Worm (Caenorhabditis elegans): ENCODE results near the gene ifd-1.

The ifd-1 gene

ce11 chrX:8817929-8818328 is 6.3 kb downstream of the ifd-1 start (continued):
- TF ChIP-seq lim-7 (GFP tag; IDR thresholded peaks at IDR 0.05) (peak; percentile 82), nhr-237 (tag; optimal IDR thresholded peaks at IDR 0.05) (no peak), fkh-10 (GFP tag; optimal IDR thresholded peaks at IDR 0.05) (no peak), zfp-3 (GFP tag; conservative IDR thresholded peaks at IDR 0.05) (peak; percentile 45; the same call in 1 of the 2 replicates), ceh-62 (tag; optimal IDR thresholded peaks at IDR 0.05) (no peak), ztf-11 (tag; optimal IDR thresholded peaks at IDR 0.05) (no peak), F10B5.3 (tag; optimal IDR thresholded peaks at IDR 0.05) (no peak), saeg-2 (GFP tag; IDR thresholded peaks at IDR 0.05) (no peak), gei-8 (GFP tag; optimal IDR thresholded peaks at IDR 0.05) (peak; percentile 23), arid-1 (GFP tag; conservative IDR thresholded peaks at IDR 0.05) (peak; percentile 71; the same call in 1 of the 2 replicates), ZK337.2 (GFP tag; IDR thresholded peaks at IDR 0.05) (no peak), zfp-2 (tag; optimal IDR thresholded peaks at IDR 0.05) (no peak), tag-97 (GFP tag; IDR thresholded peaks at IDR 0.05) (no peak), daf-12 (tag; optimal IDR thresholded peaks at IDR 0.05) (no peak), nhr-6 (tag; optimal IDR thresholded peaks at IDR 0.05) (peak; percentile 6), nhr-42 (GFP tag; IDR thresholded peaks at IDR 0.05) (no peak), dmd-8 (GFP tag; IDR thresholded peaks at IDR 0.05) (peak; percentile 72; the same call in 1 of the 2 replicates), madf-5 (GFP tag; IDR thresholded peaks at IDR 0.05) (no peak), lsy-2 (tag; optimal IDR thresholded peaks at IDR 0.05) (no peak), zip-2 (tag; optimal IDR thresholded peaks at IDR 0.05) (no peak), nhr-28 (tag; optimal IDR thresholded peaks at IDR 0.05) (peak; percentile 23), pha-4 (GFP tag; IDR thresholded peaks at IDR 0.05) (peak; percentile 68; the same call in 1 of the 2 replicates), pha-4 (tag; optimal IDR thresholded peaks at IDR 0.05) (no peak), ceh-20 (GFP tag; IDR thresholded peaks at IDR 0.05) (no peak), php-3 (GFP tag; IDR thresholded peaks at IDR 0.05) (0 out of 2 replicates have a peak, but pooled peaks have one; percentile 41), mdl-1 (tag; optimal IDR thresholded peaks at IDR 0.05) (no peak), lin-1 (GFP tag; IDR thresholded peaks at IDR 0.05) (peak; percentile 35; the same call in 1 of the 2 replicates), madf-9 (GFP tag; conservative IDR thresholded peaks at IDR 0.05) (peak; percentile 37; the same call in 1 of the 2 replicates), Y105C5A.15 (GFP tag; IDR thresholded peaks at IDR 0.05) (peak; percentile 81; the same call in 1 of the 2 replicates), mep-1 (tag; optimal IDR thresholded peaks at IDR 0.05) (peak; percentile 23), ama-1 (optimal IDR thresholded peaks at IDR 0.05) (no peak), ZK546.5 (tag; optimal IDR thresholded peaks at IDR 0.05) (no peak), lin-38 (GFP tag; IDR thresholded peaks at IDR 0.05) (peak; percentile 34; the same call in 1 of the 2 replicates), fos-1 (tag; optimal IDR thresholded peaks at IDR 0.05) (no peak), Y48G9A.11 (GFP tag; IDR thresholded peaks at IDR 0.05) (0 out of 2 replicates have a peak, but pooled peaks have one; percentile 11), cey-2 (tag; optimal IDR thresholded peaks at IDR 0.05; ENCODE audit: borderline replicate concordance, insufficient read depth) (no peak), ceh-44 (GFP tag; IDR thresholded peaks at IDR 0.05) (0 out of 2 replicates have a peak, but pooled peaks have one; percentile 10), D1046.2 (GFP tag; IDR thresholded peaks at IDR 0.05) (no peak), spr-3 (GFP tag; optimal IDR thresholded peaks at IDR 0.05) (no peak), ztf-7 (tag; optimal IDR thresholded peaks at IDR 0.05) (no peak)

- TF ChIP-seq jun-1 (tag; optimal IDR thresholded peaks at IDR 0.05), result no peak
- no peak for TF ChIP-seq skn-1 (tag; optimal IDR thresholded peaks at IDR 0.05)
- TF ChIP-seq spr-3 (GFP tag; optimal IDR thresholded peaks at IDR 0.05), result no peak
- TF ChIP-seq daf-16 (GFP tag; optimal IDR thresholded peaks at IDR 0.05), result no peak
- TF ChIP-seq daf-16 (tag; optimal IDR thresholded peaks at IDR 0.05), result peak; percentile 82
- TF ChIP-seq pqm-1 (tag; optimal IDR thresholded peaks at IDR 0.05), result peak; percentile 90
- TF ChIP-seq hlh-30 (tag; optimal IDR thresholded peaks at IDR 0.05; ENCODE audit: insufficient read depth), result peak; percentile 15
- no peak for TF ChIP-seq ama-1 (optimal IDR thresholded peaks at IDR 0.05)
- no peak for TF ChIP-seq ZK546.5 (tag; optimal IDR thresholded peaks at IDR 0.05)
- TF ChIP-seq ztf-11 (tag; optimal IDR thresholded peaks at IDR 0.05), result no peak
- no peak for TF ChIP-seq zag-1 (tag; optimal IDR thresholded peaks at IDR 0.05)
- TF ChIP-seq lin-38 (GFP tag; IDR thresholded peaks at IDR 0.05), result no peak
- no peak for TF ChIP-seq gei-8 (GFP tag; optimal IDR thresholded peaks at IDR 0.05)
- peak; percentile 33 for TF ChIP-seq mes-2 (tag; optimal IDR thresholded peaks at IDR 0.05; ENCODE audit: poor library complexity, severe bottlenecking)
- TF ChIP-seq dmd-8 (GFP tag; IDR thresholded peaks at IDR 0.05), result no peak
- no peak for TF ChIP-seq nhr-111 (GFP tag; optimal IDR thresholded peaks at IDR 0.05)
- peak; percentile 68 for TF ChIP-seq hlh-11 (tag; optimal IDR thresholded peaks at IDR 0.05)
- TF ChIP-seq arid-1 (GFP tag; conservative IDR thresholded peaks at IDR 0.05), result no peak
- no peak for TF ChIP-seq fos-1 (tag; optimal IDR thresholded peaks at IDR 0.05)
- no peak for TF ChIP-seq F26F4.8 (GFP tag; conservative IDR thresholded peaks at IDR 0.05)
- TF ChIP-seq mxl-2 (GFP tag; conservative IDR thresholded peaks at IDR 0.05), result no peak
Observed at ce11 chrX:8811916-8812315, 12.3 kb downstream of the ifd-1 start, which contains the start of gene cnnm-2. Gene cnnm-2, plus strand, starts transcription at chrX:8812105.

All from whole organism, L4 larva.